Fruit fly (Drosophila melanogaster) ovary, adult (tissue): ENCODE measurements around the gene CG42538.

Experiments used
- CG17801 ChIP-seq: fragments of 200-800 bp; optimal IDR thresholded peaks from 2 replicates; lab custom pipeline; 2019; ENCODE audit warnings: missing biosample characterization, mild to moderate bottlenecking, missing genetic modification characterization, moderate library complexity; ENCODE audit not compliant: partially characterized antibody

Gene CG42538

DNA sequence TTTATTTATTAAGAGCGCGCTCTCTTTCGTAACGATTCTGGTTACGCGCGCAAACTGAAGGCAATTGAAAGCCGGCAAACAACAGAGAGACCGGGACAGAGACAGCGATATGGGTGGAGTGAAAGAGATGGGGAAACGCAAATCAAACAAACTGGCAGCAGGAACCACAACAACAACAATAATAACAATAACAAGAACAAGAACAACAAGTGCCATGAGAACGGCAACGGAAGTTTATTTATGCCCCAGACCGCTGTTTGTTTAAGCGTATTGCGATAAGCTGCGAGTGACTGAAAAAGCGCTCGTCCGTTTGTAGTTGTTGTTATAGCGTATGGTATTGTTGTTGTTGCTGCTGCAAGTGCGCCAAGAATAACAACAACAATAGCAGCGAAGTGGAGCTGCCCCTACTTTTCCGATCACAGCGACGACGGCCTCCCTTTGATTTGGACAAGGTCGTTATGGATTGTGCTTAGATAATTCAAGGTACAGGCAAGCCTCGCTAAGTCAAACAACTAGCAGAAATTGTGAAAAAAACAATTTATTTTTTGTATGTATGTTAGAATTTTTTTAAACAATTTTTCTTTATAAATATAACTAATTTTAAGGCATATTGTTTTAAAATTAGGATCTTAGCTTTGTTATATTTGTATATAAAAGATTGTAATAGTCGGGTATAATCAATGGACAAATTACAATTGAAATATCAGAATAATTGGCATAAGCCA, 8.1 kb upstream of the CG42538 start:
- TF ChIP-seq CG17801 = no peak

dm6 chr3L:16027163-16027633, 7.1 kb upstream of the CG42538 start:
- TF ChIP-seq CG17801 = no peak

- no peak for TF ChIP-seq CG17801
Observed at dm6 chr3L:16028924-16029323, 5.4 kb upstream of the CG42538 start.

dm6 chr3L:16033090-16033828, 1.1 kb upstream of the CG42538 start, which contains the start of the genes CG42717 and CG42716:
Gene CG42717 (minus strand): TSS chr3L:16033190.
Gene CG42716 (plus strand): TSS chr3L:16033778.
- no peak for TF ChIP-seq CG17801

DNA sequence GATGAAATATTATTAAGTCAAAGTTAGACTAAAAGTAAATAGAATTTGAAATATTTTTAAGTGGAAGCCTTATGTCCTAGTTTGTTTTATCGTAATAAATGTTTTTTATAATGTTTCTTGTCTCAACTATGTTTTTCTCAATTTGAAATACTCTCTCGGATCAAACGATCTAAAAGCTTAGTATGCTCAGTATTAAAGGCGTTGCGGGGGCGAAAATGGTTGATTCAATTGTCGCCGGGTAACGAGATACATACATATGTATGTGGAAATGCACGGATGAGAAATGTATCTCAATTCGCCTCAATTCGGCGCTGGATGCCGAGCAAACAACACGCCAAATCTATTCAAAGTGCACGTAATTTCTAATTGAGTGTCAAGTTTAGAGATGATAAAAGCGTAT, 861 bp downstream of the CG42538 start, which contains the start of gene CG5895:
CG5895 (plus strand) TSS at position 301 of the 400 bp plus-strand sequence.
- TF ChIP-seq CG17801 = no peak

DNA sequence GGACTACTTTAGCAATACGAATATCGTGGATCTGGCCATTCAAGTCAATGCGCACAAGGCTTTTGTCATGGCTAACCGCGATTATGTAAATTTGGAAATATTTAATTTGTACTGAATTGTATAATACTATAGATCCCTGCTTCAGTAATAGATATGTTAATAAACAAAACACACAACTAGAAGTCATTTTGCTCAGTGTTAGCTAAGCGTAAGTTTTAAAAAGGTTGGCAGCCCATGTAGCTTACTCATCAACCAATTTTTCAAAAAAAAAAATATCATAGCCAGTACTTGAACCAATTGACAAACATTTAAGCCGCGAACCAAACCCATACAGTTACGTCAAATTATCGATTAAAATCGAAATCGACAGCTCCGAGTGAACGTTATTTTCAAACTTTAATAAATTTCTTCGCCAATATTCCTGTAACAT, 2.7 kb downstream of the CG42538 start:
- TF ChIP-seq CG17801 = peak; percentile 55

dm6 chr3L:16037690-16038332, 3.5 kb downstream of the CG42538 start:
- TF ChIP-seq CG17801 = peak; percentile 18

- TF ChIP-seq CG17801 = no peak
Observed at dm6 chr3L:16039063-16039462, 4.7 kb downstream of the CG42538 start.

DNA sequence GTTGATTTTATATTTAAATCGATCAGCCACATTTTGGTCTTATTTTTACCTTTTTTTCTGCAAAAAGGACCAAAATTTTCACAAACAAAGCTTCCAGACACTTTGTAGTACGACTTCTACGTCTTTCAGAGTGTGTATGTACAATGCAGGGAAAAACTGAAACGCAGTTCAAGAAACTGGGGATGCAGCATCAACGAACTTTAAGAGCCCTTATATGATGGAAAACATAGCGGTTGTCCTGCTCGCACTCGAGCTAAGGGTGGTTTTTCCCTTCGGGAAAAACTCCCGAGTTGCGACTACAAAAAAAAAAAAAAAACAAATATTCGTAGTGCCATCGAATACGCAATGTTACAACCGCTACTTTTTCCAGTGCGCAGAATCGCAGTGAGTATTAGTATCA, 6.1 kb downstream of the CG42538 start:
- TF ChIP-seq CG17801 = no peak

- no peak for TF ChIP-seq CG17801
Observed at dm6 chr3L:16041260-16042079, 7.1 kb downstream of the CG42538 start.

DNA sequence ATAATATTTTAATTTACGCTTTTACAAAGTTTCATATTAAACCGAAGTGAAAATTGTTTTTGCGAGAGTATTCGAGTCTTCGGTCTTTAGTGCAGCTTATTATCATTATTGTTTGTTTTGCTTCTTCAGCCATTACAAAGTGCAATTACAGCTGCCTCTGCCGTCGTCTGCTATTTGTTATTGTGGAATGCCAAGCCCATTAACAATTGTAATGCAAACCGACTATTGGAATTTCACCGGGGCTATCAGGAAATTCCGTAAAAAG, 7.7 kb downstream of the CG42538 start:
- no peak for TF ChIP-seq CG17801

DNA sequence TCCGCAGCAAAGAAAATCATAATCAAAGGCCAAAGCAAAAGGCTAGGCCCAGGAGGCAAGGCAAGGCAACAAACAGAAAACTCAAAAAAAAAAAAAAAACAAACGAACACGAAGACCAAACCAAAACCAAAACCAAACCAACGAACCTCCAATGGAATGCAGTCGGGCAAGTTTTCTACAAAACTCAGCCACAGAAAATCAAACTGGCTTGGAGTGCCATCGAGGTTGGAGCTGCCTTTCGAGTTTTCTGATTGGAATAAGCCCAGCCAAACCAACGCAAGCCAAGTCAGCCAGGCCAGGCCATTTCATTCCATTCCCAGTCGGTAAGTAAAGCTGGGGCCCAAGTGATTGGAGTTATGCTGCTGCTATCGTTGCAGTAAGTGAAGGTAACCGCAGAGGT, 8.3 kb downstream of the CG42538 start:
- no peak for TF ChIP-seq CG17801

dm6 chr3L:16043045-16043781, 8.9 kb downstream of the CG42538 start:
- peak; percentile 20 for TF ChIP-seq CG17801

DNA sequence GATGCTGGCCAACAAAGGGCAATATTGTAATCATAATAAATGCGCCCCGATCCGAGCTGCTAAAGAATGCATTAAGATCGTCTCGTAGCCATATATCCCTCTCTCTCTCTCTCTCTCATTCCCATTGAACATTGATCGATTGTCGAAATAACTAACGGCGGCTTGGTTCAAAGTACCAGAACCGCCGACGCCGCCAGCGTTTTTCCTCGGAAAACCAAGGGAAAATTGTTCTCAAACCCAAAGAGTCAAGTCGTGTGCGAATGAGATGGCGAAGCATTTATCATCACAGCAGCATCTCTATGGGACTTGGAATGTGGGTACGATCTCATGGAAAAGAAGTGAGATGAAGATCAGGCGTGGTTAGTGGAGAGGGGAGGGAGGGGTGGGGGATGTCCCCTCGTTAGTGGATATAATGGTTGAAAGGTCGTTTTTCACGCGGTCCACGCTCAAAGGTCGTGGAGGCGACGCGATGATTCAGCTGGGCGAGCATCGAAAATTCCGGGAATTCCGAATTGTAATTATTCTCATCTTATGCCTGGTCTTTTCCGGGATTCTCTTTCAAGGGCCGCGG, 9.5 kb downstream of the CG42538 start:
- TF ChIP-seq CG17801 = no peak

dm6 chr3L:16045083-16045830, 10.9 kb downstream of the CG42538 start:
- no peak for TF ChIP-seq CG17801
